Worm (Caenorhabditis elegans): Measurements from ENCODE around the gene F22F7.4.
A peak's percentile ranks its signal among the peaks of the same experiment; 100 is the strongest.

F22F7.4 gene

DNA sequence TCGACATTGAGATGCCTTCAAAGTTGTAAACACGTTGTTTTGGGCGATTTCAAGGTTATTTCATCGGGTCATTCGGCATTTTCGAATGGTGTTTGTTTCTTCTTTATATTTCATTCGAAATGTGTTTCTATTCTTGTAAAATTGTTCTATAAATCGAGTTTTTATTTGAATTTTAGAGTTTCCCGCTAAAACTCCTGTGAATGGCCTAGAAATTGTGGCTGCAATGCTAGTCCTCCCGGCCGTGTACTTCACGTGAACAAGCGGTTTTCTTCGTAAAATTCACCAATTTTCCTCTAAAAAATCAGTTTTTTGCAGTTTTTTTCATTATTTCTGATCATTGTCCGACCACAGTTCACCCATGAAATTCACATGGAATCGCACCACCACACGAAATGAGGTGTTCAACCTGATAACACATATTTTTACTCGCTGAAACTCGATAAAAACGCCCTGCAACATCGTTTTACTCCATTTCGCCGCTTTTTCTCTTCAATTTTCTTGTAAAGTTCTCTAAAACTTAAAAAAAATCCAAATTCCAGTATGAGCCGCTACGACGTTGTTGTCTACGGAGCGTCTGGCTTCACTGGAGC, 21.2 kb upstream of the F22F7.4 start, which contains the start of gene ldp-1 (continued):
- TF ChIP-seq pbrm-1 (GFP tag; IDR thresholded peaks at IDR 0.05) (0 out of 2 replicates have a peak, but pooled peaks have one; percentile 32), aptf-2 (GFP tag; conservative IDR thresholded peaks at IDR 0.05) (0 out of 2 replicates have a peak, but pooled peaks have one; percentile 58), cebp-2 (GFP tag; IDR thresholded peaks at IDR 0.05) (no peak), snpc-4 (GFP tag; optimal IDR thresholded peaks at IDR 0.05) (no peak), snpc-4 (tag; optimal IDR thresholded peaks at IDR 0.05) (peak in 3 of 4 experiments; percentile 16 to 28 (median 26)), cebp-1 (GFP tag; IDR thresholded peaks at IDR 0.05) (no peak), cebp-1 (tag; optimal IDR thresholded peaks at IDR 0.05) (peak; percentile 24), tbx-9 (tag; optimal IDR thresholded peaks at IDR 0.05; ENCODE audit: borderline replicate concordance) (no peak), lsl-1 (GFP tag; optimal IDR thresholded peaks at IDR 0.05) (peak; percentile 7)

ce11 chrV:2126554-2126953, 20.7 kb upstream of the F22F7.4 start:
- TF ChIP-seq madf-8 (GFP tag; conservative IDR thresholded peaks at IDR 0.05) (peak; percentile 34), Y53F4B.3 (GFP tag; IDR thresholded peaks at IDR 0.05) (no peak), efl-1 (GFP tag; optimal IDR thresholded peaks at IDR 0.05) (peak; percentile 25)

- TF ChIP-seq Y79H2A.3 (GFP tag; conservative IDR thresholded peaks at IDR 0.05) (no peak), nhr-80 (tag; optimal IDR thresholded peaks at IDR 0.05) (peak; percentile 62), snpc-1.1 (tag; optimal IDR thresholded peaks at IDR 0.05; ENCODE audit: insufficient read depth) (no peak), attf-6 (GFP tag; IDR thresholded peaks at IDR 0.05) (no peak), tlf-1 (GFP tag; optimal IDR thresholded peaks at IDR 0.05) (no peak), nhr-27 (tag; optimal IDR thresholded peaks at IDR 0.05) (no peak), C17E4.6 (GFP tag; IDR thresholded peaks at IDR 0.05) (no peak), tbx-9 (tag; optimal IDR thresholded peaks at IDR 0.05; ENCODE audit: borderline replicate concordance) (no peak)
These were observed 17.3 kb upstream of the F22F7.4 start for ce11 chrV:2123164-2123563.

DNA sequence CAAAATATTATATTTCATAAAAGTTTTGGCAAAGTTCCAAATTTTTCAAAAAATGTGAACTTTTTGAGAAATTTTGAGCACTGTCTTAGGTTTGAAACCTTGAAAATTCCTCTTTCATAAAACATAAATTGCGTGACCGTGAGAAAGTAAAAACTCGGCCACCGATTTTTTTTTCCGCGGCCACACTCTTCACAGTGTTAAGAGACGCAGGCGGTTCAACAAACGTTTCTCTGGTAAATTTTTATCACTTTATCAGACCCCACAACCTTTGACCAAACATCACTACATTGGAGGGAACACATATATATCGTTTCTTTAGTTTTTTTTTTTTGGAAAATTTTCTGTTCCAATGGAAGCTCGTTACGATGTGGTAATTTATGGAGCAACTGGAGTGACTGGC, 16.6 kb upstream of the F22F7.4 start, which contains the start of gene F22F7.2:
Gene F22F7.2, plus strand, starts transcription at position 266 of the 400 bp plus-strand sequence.
- no peak for TF ChIP-seq dpl-1 (GFP tag; optimal IDR thresholded peaks at IDR 0.05)
- TF ChIP-seq hmg-1.2 (GFP tag; IDR thresholded peaks at IDR 0.05), result peak; percentile 23; the same call in 1 of the 2 replicates
- no peak for TF ChIP-seq ztf-22 (GFP tag; optimal IDR thresholded peaks at IDR 0.05)
- no peak for TF ChIP-seq lsy-27 (tag; optimal IDR thresholded peaks at IDR 0.05; ENCODE audit: borderline replicate concordance, insufficient read depth)
- no peak for TF ChIP-seq ztf-18 (tag; optimal IDR thresholded peaks at IDR 0.05)
- TF ChIP-seq gei-17 (GFP tag; optimal IDR thresholded peaks at IDR 0.05), result no peak
- TF ChIP-seq attf-5 (GFP tag; optimal IDR thresholded peaks at IDR 0.05), result peak; percentile 3
- no peak for TF ChIP-seq K11D2.4 (GFP tag; IDR thresholded peaks at IDR 0.05)
- no peak for TF ChIP-seq let-526 (GFP tag; IDR thresholded peaks at IDR 0.05)
- no peak for TF ChIP-seq unc-62 (GFP tag; optimal IDR thresholded peaks at IDR 0.05)
- no peak for TF ChIP-seq ekl-4 (GFP tag; IDR thresholded peaks at IDR 0.05)
- TF ChIP-seq fkh-3 (tag; optimal IDR thresholded peaks at IDR 0.05), result no peak
- TF ChIP-seq zfh-2 (GFP tag; conservative IDR thresholded peaks at IDR 0.05), result no peak
- TF ChIP-seq dpff-1 (tag; optimal IDR thresholded peaks at IDR 0.05), result no peak
- no peak for TF ChIP-seq Y79H2A.3 (GFP tag; conservative IDR thresholded peaks at IDR 0.05)
- no peak for TF ChIP-seq lsl-1 (GFP tag; optimal IDR thresholded peaks at IDR 0.05)
- TF ChIP-seq ztf-26 (tag; optimal IDR thresholded peaks at IDR 0.05), result no peak
- TF ChIP-seq F52B5.7 (tag; optimal IDR thresholded peaks at IDR 0.05), result no peak
- peak; percentile 2 for TF ChIP-seq nhr-80 (tag; optimal IDR thresholded peaks at IDR 0.05)
- no peak for TF ChIP-seq egl-18 (GFP tag; IDR thresholded peaks at IDR 0.05)

Data from whole organism, young adult.